Fruit fly (Drosophila melanogaster): ENCODE data around the gene nkd.

Gene nkd

dm6 chr3L:19062472-19063409 lies 17.5 kb upstream of the nkd start, which contains the start of the genes Ugt316A1 and Sfxn2 (continued):
- TF ChIP-seq Lhr (GFP tag; optimal IDR thresholded peaks at IDR 0.05) = peak; percentile 97
- TF ChIP-seq Neu2 (GFP tag; optimal IDR thresholded peaks at IDR 0.05; ENCODE audit: borderline replicate concordance) = no peak
- TF ChIP-seq Nf-YC (tag; optimal IDR thresholded peaks at IDR 0.05) = peak; percentile 18

- TF ChIP-seq sisA (GFP tag; IDR thresholded peaks at IDR 0.05) = no peak
- 0 out of 3 replicates have a peak, but pooled peaks have one; percentile 39 for TF ChIP-seq CG2199 (GFP tag; IDR thresholded peaks at IDR 0.05)
- no peak for TF ChIP-seq CG8089 (GFP tag; optimal IDR thresholded peaks at IDR 0.05)
- TF ChIP-seq chinmo (GFP tag; IDR thresholded peaks at IDR 0.05; ENCODE audit: partially characterized antibody) = no peak
- TF ChIP-seq CG4730 (GFP tag; IDR thresholded peaks at IDR 0.05) = no peak
- TF ChIP-seq hb (GFP tag; IDR thresholded peaks at IDR 0.05; ENCODE audit: partially characterized antibody) = 0 out of 3 replicates have a peak, but pooled peaks have one; percentile 22
- TF ChIP-seq CG11085 (GFP tag; IDR thresholded peaks at IDR 0.05) = 0 out of 2 replicates have a peak, but pooled peaks have one; percentile 7
- TF ChIP-seq gcm2 (GFP tag; optimal IDR thresholded peaks at IDR 0.05) = no peak
- 0 out of 3 replicates have a peak, but pooled peaks have one; percentile 8 for TF ChIP-seq gce (GFP tag; IDR thresholded peaks at IDR 0.05)
- TF ChIP-seq bsh (GFP tag; optimal IDR thresholded peaks at IDR 0.05) = peak in 1 of 2 experiments; percentile 22
- no peak for TF ChIP-seq maf-S (GFP tag; optimal IDR thresholded peaks at IDR 0.05)
- TF ChIP-seq Dbx (GFP tag; IDR thresholded peaks at IDR 0.05) = 0 out of 3 replicates have a peak, but pooled peaks have one; percentile 36
- TF ChIP-seq CG13775 (GFP tag; optimal IDR thresholded peaks at IDR 0.05) = peak; percentile 91
- TF ChIP-seq schlank (tag; optimal IDR thresholded peaks at IDR 0.05) = no peak
- TF ChIP-seq CG18011 (GFP tag; optimal IDR thresholded peaks at IDR 0.05) = no peak
- TF ChIP-seq her (GFP tag; optimal IDR thresholded peaks at IDR 0.05) = no peak
- no peak for TF ChIP-seq prd (optimal IDR thresholded peaks at IDR 0.05)
- TF ChIP-seq prd (GFP tag; IDR thresholded peaks at IDR 0.05) = peak; percentile 37; the same call in 1 of the 3 replicates
- TF ChIP-seq br (optimal IDR thresholded peaks at IDR 0.05) = no peak
Observed at dm6 chr3L:19058824-19059223, 13.6 kb upstream of the nkd start.

- TF ChIP-seq twi (tag; optimal IDR thresholded peaks at IDR 0.05) (peak; percentile 64), CG10979 (tag; optimal IDR thresholded peaks at IDR 0.05) (peak; percentile 46), ara (GFP tag; IDR thresholded peaks at IDR 0.05) (no peak), sim (GFP tag; IDR thresholded peaks at IDR 0.05) (no peak), grau (tag; optimal IDR thresholded peaks at IDR 0.05) (peak; percentile 42), gcm (GFP tag; optimal IDR thresholded peaks at IDR 0.05) (peak; percentile 41), lola (GFP tag; optimal IDR thresholded peaks at IDR 0.05) (peak in 1 of 3 experiments; percentile 61), Hr51 (GFP tag; optimal IDR thresholded peaks at IDR 0.05) (peak in 1 of 2 experiments; percentile 45), bcd (GFP tag; optimal IDR thresholded peaks at IDR 0.05) (no peak), nmo (GFP tag; optimal IDR thresholded peaks at IDR 0.05) (peak; percentile 48), CG15073 (GFP tag; optimal IDR thresholded peaks at IDR 0.05) (no peak), peb (GFP tag; IDR thresholded peaks at IDR 0.05) (no peak), ATbp (GFP tag; optimal IDR thresholded peaks at IDR 0.05) (no peak), crol (GFP tag; IDR thresholded peaks at IDR 0.05) (peak; percentile 95), gce (GFP tag; IDR thresholded peaks at IDR 0.05) (no peak), E2f2 (GFP tag; IDR thresholded peaks at IDR 0.05) (peak; percentile 12; the same call in 1 of the 2 replicates), CrebB (tag; optimal IDR thresholded peaks at IDR 0.05) (no peak), Blimp-1 (GFP tag; optimal IDR thresholded peaks at IDR 0.05) (peak; percentile 52), Hr3 (GFP tag; optimal IDR thresholded peaks at IDR 0.05) (peak; percentile 3), CG13424 (tag; optimal IDR thresholded peaks at IDR 0.05) (peak; percentile 6), HHEX (GFP tag; optimal IDR thresholded peaks at IDR 0.05) (peak; percentile 11), sr (GFP tag; IDR thresholded peaks at IDR 0.05) (peak; percentile 71; the same call in 1 of the 3 replicates), fu2 (GFP tag; optimal IDR thresholded peaks at IDR 0.05) (no peak), Ssrp (tag; optimal IDR thresholded peaks at IDR 0.05) (peak; percentile 25), HmgZ (tag; optimal IDR thresholded peaks at IDR 0.05) (no peak)
Observed at dm6 chr3L:19056857-19057324, 11.6 kb upstream of the nkd start.
